Fruit fly (Drosophila melanogaster): ENCODE measurements around the gene SkpE.

The SkpE gene

DNA sequence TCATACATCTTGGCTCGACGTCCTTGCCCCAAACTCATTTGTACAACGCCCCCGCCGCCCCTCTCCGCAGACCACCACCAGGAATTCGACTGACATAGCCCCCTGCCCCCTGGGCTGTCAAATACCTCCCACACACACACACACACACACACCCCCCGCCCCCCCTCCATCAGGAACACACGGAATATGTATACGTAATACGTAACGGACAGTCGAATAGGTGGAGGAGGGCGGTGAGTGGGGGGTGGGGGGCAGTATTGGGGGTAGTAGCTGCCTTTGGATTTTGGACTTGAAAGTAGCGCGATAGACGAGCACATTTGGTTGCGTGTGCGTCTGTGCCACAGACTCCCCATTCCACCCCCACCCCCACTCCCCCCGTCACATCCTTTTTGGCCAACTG, 31.3 kb downstream of the SkpE start:
- no peak for TF ChIP-seq CG32264 (GFP tag; optimal IDR thresholded peaks at IDR 0.05)
- no peak for TF ChIP-seq Hr78 (GFP tag; optimal IDR thresholded peaks at IDR 0.05)
- no peak for TF ChIP-seq Rel (GFP tag; optimal IDR thresholded peaks at IDR 0.05)
- no peak for TF ChIP-seq Rel (tag; optimal IDR thresholded peaks at IDR 0.05)
- TF ChIP-seq sage (GFP tag; optimal IDR thresholded peaks at IDR 0.05), result no peak
- no peak for TF ChIP-seq Dif (GFP tag; optimal IDR thresholded peaks at IDR 0.05; ENCODE audit: partially characterized antibody)
- no peak for TF ChIP-seq fru (GFP tag; optimal IDR thresholded peaks at IDR 0.05)

DNA sequence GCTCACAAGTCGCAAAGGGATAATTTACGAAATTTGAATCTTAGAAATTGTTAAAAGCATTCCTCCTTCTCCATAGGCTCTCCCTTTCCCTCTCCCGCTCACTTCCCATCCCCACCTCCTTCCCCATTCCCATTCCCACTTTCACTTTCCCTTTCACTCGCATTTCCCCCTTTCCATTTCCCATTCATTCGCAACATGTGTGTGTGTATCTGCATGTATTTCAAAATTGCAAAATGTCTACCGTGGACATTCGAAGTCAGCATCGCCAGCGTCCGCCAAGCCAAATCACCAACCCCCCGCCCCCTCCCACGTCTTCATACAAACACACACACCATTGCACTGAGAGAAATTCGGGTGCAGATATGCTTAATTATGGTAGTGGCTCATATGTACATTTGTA, 32.0 kb downstream of the SkpE start:
- no peak for TF ChIP-seq Jra (GFP tag; optimal IDR thresholded peaks at IDR 0.05)
- peak; percentile 53 for TF ChIP-seq Dfd (GFP tag; optimal IDR thresholded peaks at IDR 0.05)

DNA sequence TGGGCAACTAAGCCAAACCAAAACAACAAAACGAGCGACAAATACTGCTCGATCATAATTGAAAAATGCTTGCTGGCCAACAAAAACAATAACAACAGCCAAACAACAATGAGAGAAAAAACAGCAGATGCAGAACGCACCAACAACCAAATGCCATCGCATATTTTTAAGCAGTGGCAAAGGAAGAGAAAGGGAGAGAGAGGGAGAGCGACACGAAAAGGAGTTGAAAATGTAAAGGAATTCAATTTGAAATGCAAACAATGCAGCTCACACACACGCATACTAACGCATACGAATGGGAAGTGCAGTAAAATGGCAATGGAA, 35.3 kb downstream of the SkpE start:
- TF ChIP-seq jim (GFP tag; optimal IDR thresholded peaks at IDR 0.05), result no peak
- TF ChIP-seq foxo (GFP tag; optimal IDR thresholded peaks at IDR 0.05), result no peak
- TF ChIP-seq rgr (GFP tag; optimal IDR thresholded peaks at IDR 0.05), result no peak
- peak; percentile 9 for TF ChIP-seq psq (GFP tag; optimal IDR thresholded peaks at IDR 0.05)
- TF ChIP-seq Abd-B (GFP tag; optimal IDR thresholded peaks at IDR 0.05), result no peak
- no peak for TF ChIP-seq N (GFP tag; optimal IDR thresholded peaks at IDR 0.05)

DNA sequence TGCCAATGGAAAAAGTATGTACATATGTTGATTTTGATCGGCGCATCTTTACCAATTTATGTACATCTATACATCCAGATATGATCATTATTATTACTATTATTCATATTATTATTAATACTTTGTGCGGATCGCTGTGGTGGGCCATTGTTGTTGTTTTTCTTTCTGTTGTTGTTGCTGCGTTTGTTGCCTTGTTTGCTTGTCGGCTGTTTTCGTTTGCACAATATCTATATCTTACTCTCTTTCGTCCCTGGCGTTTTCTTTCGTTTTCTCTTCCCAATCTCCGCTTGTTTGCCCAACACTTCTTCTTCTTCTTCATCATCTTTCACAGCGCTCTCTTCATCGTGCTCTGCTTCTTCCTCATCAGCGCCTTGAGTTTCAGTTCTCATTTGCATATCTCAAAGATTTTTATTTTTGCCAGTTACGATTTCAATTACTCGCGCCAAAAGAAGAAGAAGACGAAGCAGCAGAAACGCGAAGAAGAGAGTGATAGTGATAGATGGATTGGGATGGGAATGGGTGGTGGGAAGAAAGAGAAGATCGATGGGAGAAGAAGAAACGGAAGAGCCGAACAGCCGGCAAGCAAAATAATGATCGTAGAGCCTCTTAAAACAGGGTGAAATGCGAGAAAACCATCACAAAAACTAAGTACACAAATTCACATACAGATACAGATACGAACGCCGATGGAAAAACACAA, 35.8 kb downstream of the SkpE start:
- TF ChIP-seq Hr78 (GFP tag; optimal IDR thresholded peaks at IDR 0.05), result no peak
- TF ChIP-seq psq (GFP tag; optimal IDR thresholded peaks at IDR 0.05), result peak; percentile 67

DNA sequence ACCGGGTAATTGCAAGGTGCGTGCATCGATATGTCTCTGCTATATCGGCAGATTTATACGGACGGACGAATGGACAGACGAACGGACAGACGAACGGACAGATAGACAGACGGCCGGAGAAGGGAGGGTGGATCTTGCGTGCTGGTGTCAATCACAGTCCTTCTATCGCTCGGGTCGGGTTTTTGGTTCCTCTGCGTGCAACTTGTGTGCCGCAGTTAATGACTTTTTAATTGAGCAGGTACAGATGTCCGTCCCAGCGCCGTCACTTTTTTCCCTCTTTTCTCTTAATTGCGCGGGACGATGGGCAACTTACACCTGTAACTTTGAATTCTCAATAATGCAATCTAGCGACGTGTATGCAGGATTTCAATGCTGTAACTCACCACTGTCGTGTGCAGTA, 37.1 kb downstream of the SkpE start:
- TF ChIP-seq dmrt93B (GFP tag; optimal IDR thresholded peaks at IDR 0.05), result no peak
- no peak for TF ChIP-seq Hr83 (GFP tag; optimal IDR thresholded peaks at IDR 0.05; ENCODE audit: poor library complexity, severe bottlenecking)
- no peak for TF ChIP-seq CG9705 (GFP tag; optimal IDR thresholded peaks at IDR 0.05)
- TF ChIP-seq Rel (GFP tag; optimal IDR thresholded peaks at IDR 0.05), result no peak
- TF ChIP-seq Rel (tag; optimal IDR thresholded peaks at IDR 0.05), result no peak
- no peak for TF ChIP-seq brk (GFP tag; optimal IDR thresholded peaks at IDR 0.05)
- no peak for TF ChIP-seq OdsH (GFP tag; optimal IDR thresholded peaks at IDR 0.05)
- no peak for TF ChIP-seq psq (GFP tag; optimal IDR thresholded peaks at IDR 0.05)
- no peak for TF ChIP-seq GATAd (GFP tag; optimal IDR thresholded peaks at IDR 0.05)
- no peak for TF ChIP-seq Dfd (GFP tag; optimal IDR thresholded peaks at IDR 0.05)
- TF ChIP-seq Mio (GFP tag; optimal IDR thresholded peaks at IDR 0.05), result no peak
- TF ChIP-seq Hnf4 (GFP tag; optimal IDR thresholded peaks at IDR 0.05), result no peak
- TF ChIP-seq dsf (GFP tag; optimal IDR thresholded peaks at IDR 0.05; ENCODE audit: borderline replicate concordance), result no peak
- no peak for TF ChIP-seq ey (GFP tag; optimal IDR thresholded peaks at IDR 0.05)
- no peak for TF ChIP-seq pan (optimal IDR thresholded peaks at IDR 0.05)
- no peak for TF ChIP-seq jim (GFP tag; optimal IDR thresholded peaks at IDR 0.05)
- TF ChIP-seq Sp1 (GFP tag; optimal IDR thresholded peaks at IDR 0.05), result no peak
- no peak for TF ChIP-seq br (GFP tag; optimal IDR thresholded peaks at IDR 0.05)
- TF ChIP-seq woc (GFP tag; optimal IDR thresholded peaks at IDR 0.05), result no peak

DNA sequence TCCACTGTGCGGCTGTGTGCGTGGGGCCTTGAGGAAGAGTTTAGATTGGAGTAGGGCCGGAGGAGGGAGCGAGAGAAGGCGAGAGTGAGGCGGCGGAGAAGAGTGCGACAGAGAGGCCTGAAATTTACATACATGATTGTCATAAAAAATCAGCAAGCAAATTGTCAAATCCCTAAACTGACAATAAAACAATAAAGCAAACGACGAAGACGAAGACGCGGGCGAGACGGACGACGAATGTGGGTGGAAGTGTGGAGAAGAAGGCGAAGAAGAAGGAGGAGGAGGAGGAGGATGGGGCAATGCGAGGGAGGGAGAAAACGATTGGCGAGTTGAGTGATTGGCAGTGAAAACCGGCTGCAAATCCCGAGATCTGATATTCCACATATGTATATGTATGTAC, 38.5 kb downstream of the SkpE start:
- no peak for TF ChIP-seq dsf (GFP tag; optimal IDR thresholded peaks at IDR 0.05; ENCODE audit: borderline replicate concordance)
- peak; percentile 62 for TF ChIP-seq psq (GFP tag; optimal IDR thresholded peaks at IDR 0.05)

DNA sequence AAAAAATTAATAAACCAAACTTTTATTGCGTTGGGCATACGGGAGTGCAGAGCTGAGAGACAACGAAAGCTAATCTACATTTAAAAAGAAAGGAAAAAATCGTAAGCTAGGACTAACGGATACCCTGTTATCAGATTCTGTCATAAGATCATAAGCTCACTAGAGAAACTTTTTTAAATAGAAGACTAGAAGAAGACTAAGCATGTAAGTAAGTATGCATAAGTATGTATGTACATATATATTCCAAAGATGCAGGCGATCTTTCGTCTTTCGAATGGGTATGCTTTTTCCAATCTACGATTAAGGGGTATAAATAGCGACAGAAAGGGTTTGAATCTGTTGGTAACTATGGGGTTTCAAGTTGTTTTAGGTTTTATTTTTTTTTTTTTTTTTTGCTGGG, 39.0 kb downstream of the SkpE start:
- TF ChIP-seq dsf (GFP tag; optimal IDR thresholded peaks at IDR 0.05; ENCODE audit: borderline replicate concordance) (no peak), tai (GFP tag; optimal IDR thresholded peaks at IDR 0.05) (no peak), brk (GFP tag; optimal IDR thresholded peaks at IDR 0.05) (no peak), HLH106 (tag; optimal IDR thresholded peaks at IDR 0.05) (no peak), Sp1 (GFP tag; optimal IDR thresholded peaks at IDR 0.05) (no peak), h (GFP tag; optimal IDR thresholded peaks at IDR 0.05) (no peak), Jra (GFP tag; optimal IDR thresholded peaks at IDR 0.05) (no peak), rgr (GFP tag; optimal IDR thresholded peaks at IDR 0.05) (no peak), fru (GFP tag; optimal IDR thresholded peaks at IDR 0.05) (no peak), sage (GFP tag; optimal IDR thresholded peaks at IDR 0.05) (no peak), Dif (GFP tag; optimal IDR thresholded peaks at IDR 0.05; ENCODE audit: partially characterized antibody) (no peak), Rel (GFP tag; optimal IDR thresholded peaks at IDR 0.05) (no peak), Rel (tag; optimal IDR thresholded peaks at IDR 0.05) (no peak)

Data from whole organism, wandering third instar larva.